Fruit fly (Drosophila melanogaster): ENCODE data around the gene CG31365.

The CG31365 gene

DNA sequence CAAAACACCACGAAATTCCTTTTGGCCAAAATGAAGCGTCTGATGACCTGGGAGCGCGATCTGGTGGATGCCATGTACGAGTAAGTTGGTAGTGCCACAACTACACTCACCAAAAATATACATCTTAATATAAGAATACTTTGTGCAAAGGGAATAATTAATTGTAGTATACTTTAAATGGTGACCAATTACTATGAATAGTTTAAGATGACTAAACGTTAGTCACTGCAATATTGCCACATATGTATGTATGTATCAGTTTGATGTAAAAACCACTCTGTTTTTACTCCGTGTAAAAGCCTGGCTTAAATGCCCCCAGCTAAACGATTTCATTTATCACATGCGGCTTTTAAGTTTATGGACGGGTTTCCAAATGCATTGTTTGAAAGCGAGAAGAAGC lies 48.5 kb upstream of the CG31365 start (continued):
- TF ChIP-seq Ets21C (GFP tag; optimal IDR thresholded peaks at IDR 0.05) (peak; percentile 49), CG10631 (GFP tag; optimal IDR thresholded peaks at IDR 0.05) (peak; percentile 58), ss (GFP tag; optimal IDR thresholded peaks at IDR 0.05) (peak; percentile 12 to 20), CG32006 (GFP tag; optimal IDR thresholded peaks at IDR 0.05) (peak; percentile 85), CG6276 (GFP tag; optimal IDR thresholded peaks at IDR 0.05) (peak; percentile 35), Blimp-1 (GFP tag; optimal IDR thresholded peaks at IDR 0.05) (no peak), acj6 (GFP tag; optimal IDR thresholded peaks at IDR 0.05) (peak; percentile 76), CG6854 (GFP tag; optimal IDR thresholded peaks at IDR 0.05) (no peak), CG15336 (GFP tag; IDR thresholded peaks at IDR 0.05) (peak; percentile 70), Gug (GFP tag; IDR thresholded peaks at IDR 0.05) (peak; percentile 43; the same call in 1 of the 2 replicates), Met (GFP tag; optimal IDR thresholded peaks at IDR 0.05) (peak; percentile 85), eg (GFP tag; IDR thresholded peaks at IDR 0.05) (peak; percentile 18; the same call in 1 of the 3 replicates), Hr38 (GFP tag; optimal IDR thresholded peaks at IDR 0.05) (no peak), Sox14 (GFP tag; optimal IDR thresholded peaks at IDR 0.05) (peak; percentile 75), pdm3 (GFP tag; optimal IDR thresholded peaks at IDR 0.05) (peak; percentile 80), fkh (GFP tag; optimal IDR thresholded peaks at IDR 0.05) (no peak), CG6792 (GFP tag; optimal IDR thresholded peaks at IDR 0.05) (peak; percentile 49), CG34406 (GFP tag; optimal IDR thresholded peaks at IDR 0.05) (peak; percentile 58)

DNA sequence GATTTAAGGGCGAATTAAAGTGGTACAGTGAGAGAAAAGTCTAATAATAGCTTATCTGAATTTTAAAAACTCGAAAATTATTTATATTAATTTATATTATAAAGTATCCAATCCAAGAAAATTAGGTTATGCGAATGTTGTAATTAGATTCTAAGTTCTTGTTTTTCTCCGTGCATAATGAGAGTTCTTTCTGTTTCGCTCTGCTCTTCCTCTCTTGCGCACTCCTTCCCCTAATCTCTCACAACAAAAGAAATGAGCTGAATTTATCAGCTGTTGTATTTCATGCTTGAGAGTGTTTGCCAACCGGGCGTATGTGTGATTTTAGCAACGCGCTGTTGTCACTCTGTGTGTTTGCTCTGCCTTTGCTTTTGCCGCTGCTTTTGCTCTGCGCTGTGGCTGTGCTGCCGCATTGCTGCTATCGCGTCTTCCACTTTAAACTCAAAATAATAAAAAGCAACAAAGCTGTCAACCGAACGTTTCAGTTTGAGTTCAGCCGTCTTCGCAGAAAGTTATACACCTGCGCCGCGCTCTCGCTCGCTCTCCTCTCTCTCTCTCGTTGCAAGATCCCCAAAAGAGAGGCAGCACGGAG lies 47.3 kb upstream of the CG31365 start, which contains the start of gene CG46310:
TSS of gene CG46310 (plus strand) at position 481 of the 589 bp plus-strand sequence.
- TF ChIP-seq fd59A (GFP tag; optimal IDR thresholded peaks at IDR 0.05) (peak; percentile 46), Sox102F (GFP tag; optimal IDR thresholded peaks at IDR 0.05) (peak; percentile 85), CG1621 (tag; optimal IDR thresholded peaks at IDR 0.05) (peak; percentile 42), CG3032 (tag; optimal IDR thresholded peaks at IDR 0.05) (peak; percentile 80), eg (GFP tag; IDR thresholded peaks at IDR 0.05) (peak; percentile 93), CG15336 (GFP tag; IDR thresholded peaks at IDR 0.05) (peak; percentile 87), ss (GFP tag; optimal IDR thresholded peaks at IDR 0.05) (peak; percentile 34 to 70), Hr39 (GFP tag; optimal IDR thresholded peaks at IDR 0.05) (peak; percentile 68), CG6163 (GFP tag; IDR thresholded peaks at IDR 0.05) (peak; percentile 94), fd85E (GFP tag; optimal IDR thresholded peaks at IDR 0.05) (peak; percentile 63), CG11294 (GFP tag; IDR thresholded peaks at IDR 0.05) (peak; percentile 66), fkh (GFP tag; optimal IDR thresholded peaks at IDR 0.05) (peak; percentile 73), achi (GFP tag; optimal IDR thresholded peaks at IDR 0.05) (peak; percentile 85), CG11902 (GFP tag; optimal IDR thresholded peaks at IDR 0.05) (peak; percentile 83), CG11762 (GFP tag; optimal IDR thresholded peaks at IDR 0.05; ENCODE audit: insufficient read depth) (peak; percentile 84), Ets21C (GFP tag; optimal IDR thresholded peaks at IDR 0.05) (peak; percentile 58), acj6 (GFP tag; optimal IDR thresholded peaks at IDR 0.05) (peak; percentile 87), CG9139 (GFP tag; optimal IDR thresholded peaks at IDR 0.05) (peak; percentile 40), net (GFP tag; optimal IDR thresholded peaks at IDR 0.05) (peak; percentile 78), Eip93F (GFP tag; optimal IDR thresholded peaks at IDR 0.05) (peak; percentile 95), CG8119 (GFP tag; IDR thresholded peaks at IDR 0.05) (peak; percentile 79; the same call in 2 of the 3 replicates), topi (GFP tag; optimal IDR thresholded peaks at IDR 0.05) (peak; percentile 86), CG16779 (tag; optimal IDR thresholded peaks at IDR 0.05) (peak; percentile 76), CG4318 (GFP tag; optimal IDR thresholded peaks at IDR 0.05) (peak; percentile 29), salr (GFP tag; optimal IDR thresholded peaks at IDR 0.05) (peak in 1 of 2 experiments; percentile 78), spab (GFP tag; optimal IDR thresholded peaks at IDR 0.05) (peak; percentile 53), CG6808 (GFP tag; optimal IDR thresholded peaks at IDR 0.05) (peak; percentile 55), vri (GFP tag; optimal IDR thresholded peaks at IDR 0.05) (peak; percentile 82), CG6792 (GFP tag; optimal IDR thresholded peaks at IDR 0.05) (peak; percentile 93), CG32006 (GFP tag; optimal IDR thresholded peaks at IDR 0.05) (peak; percentile 69), dsx (GFP tag; optimal IDR thresholded peaks at IDR 0.05; ENCODE audit: poor library complexity, severe bottlenecking) (peak; percentile 44), Blimp-1 (GFP tag; optimal IDR thresholded peaks at IDR 0.05) (peak; percentile 85), Ets96B (tag; optimal IDR thresholded peaks at IDR 0.05) (peak; percentile 85), esn (GFP tag; optimal IDR thresholded peaks at IDR 0.05) (peak; percentile 95), CG6276 (GFP tag; optimal IDR thresholded peaks at IDR 0.05) (peak; percentile 73), CG3919 (GFP tag; optimal IDR thresholded peaks at IDR 0.05) (peak; percentile 89), Sox15 (GFP tag; optimal IDR thresholded peaks at IDR 0.05) (peak; percentile 74), cyc (GFP tag; optimal IDR thresholded peaks at IDR 0.05) (peak; percentile 83), Hr4 (GFP tag; optimal IDR thresholded peaks at IDR 0.05) (peak; percentile 64), Gug (GFP tag; IDR thresholded peaks at IDR 0.05) (peak; percentile 82)
